Worm (Caenorhabditis elegans) whole organism, L2 larva: ENCODE data around the gene K05F1.8.

ENCODE experiments used
- aly-2 ChIP-seq: fragments of 150-350 bp; optimal IDR thresholded peaks from 2 replicates; lab custom pipeline; 2014; ENCODE audit warnings: missing biosample characterization, missing genetic modification characterization
- ama-1 ChIP-seq: fragments of 150-350 bp; optimal IDR thresholded peaks from 2 replicates; lab custom pipeline; 2018; ENCODE audit warnings: inconsistent platforms
- ceh-82 ChIP-seq: fragments of 150-350 bp; optimal IDR thresholded peaks from 2 replicates; lab custom pipeline; 2014; ENCODE audit warnings: missing biosample characterization, missing genetic modification characterization
- elt-3 ChIP-seq: sonication (generic microtip); optimal IDR thresholded peaks from 2 replicates; lab custom pipeline; 2017; ENCODE audit warnings: missing biosample characterization, missing genetic modification characterization
- nhr-25 ChIP-seq: fragments of 150-350 bp; sonication (generic microtip); optimal IDR thresholded peaks from 3 replicates; lab custom pipeline; 2014; ENCODE audit warnings: missing biosample characterization, missing genetic modification characterization
- peb-1 ChIP-seq: fragments of 150-350 bp; optimal IDR thresholded peaks from 2 replicates; lab custom pipeline; 2014; ENCODE audit warnings: missing biosample characterization, missing genetic modification characterization
- sem-4 ChIP-seq: fragments of 150-350 bp; optimal IDR thresholded peaks from 2 replicates; lab custom pipeline; 2014; ENCODE audit warnings: missing biosample characterization, missing genetic modification reagents, missing genetic modification characterization
- snpc-4 ChIP-seq: fragments of 150-350 bp; optimal IDR thresholded peaks from 2 replicates; lab custom pipeline; 2014; ENCODE audit warnings: missing biosample characterization, missing genetic modification characterization
- unc-62 ChIP-seq: fragments of 150-350 bp; optimal IDR thresholded peaks from 2 replicates; lab custom pipeline; 2014; ENCODE audit warnings: missing biosample characterization, missing genetic modification reagents, missing genetic modification characterization

DNA sequence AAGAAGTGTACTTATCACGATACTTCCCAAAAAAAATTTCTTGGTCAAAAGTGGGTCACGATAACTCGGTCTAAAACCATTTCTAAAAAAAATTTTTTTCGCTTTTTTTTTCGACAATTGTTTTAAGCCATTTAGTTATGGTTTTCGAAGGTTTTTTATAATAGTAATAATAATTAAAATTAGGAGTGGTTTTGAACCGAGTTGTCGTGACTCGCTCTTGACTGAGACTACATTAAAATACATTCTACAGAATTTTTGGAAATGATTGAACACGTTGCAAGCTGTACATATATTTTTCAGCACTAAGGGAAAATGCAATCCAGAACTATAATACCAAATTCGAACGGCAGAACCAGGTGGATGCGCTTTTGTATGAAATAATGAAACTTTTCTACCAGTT, 45.3 kb downstream of the K05F1.8 start, which contains the start of gene F10C1.8:
- TF ChIP-seq snpc-4 (tag; lab: Kevin White, UChicago) (no peak), peb-1 (tag; lab: Kevin White, UChicago) (no peak), nhr-25 (tag; lab: Kevin White, UChicago) (no peak), elt-3 (tag; lab: Kevin White, UChicago) (no peak), ama-1 (lab: Kevin White, UChicago) (no peak), ceh-82 (tag; lab: Kevin White, UChicago) (no peak), aly-2 (tag; lab: Kevin White, UChicago) (no peak), unc-62 (GFP tag; lab: Kevin White, UChicago) (no peak), sem-4 (tag; lab: Kevin White, UChicago) (no peak)
